Worm (Caenorhabditis elegans) whole organism, L4 larva: ENCODE results near the gene Y82E9BR.19.

ENCODE experiments used
- F26F4.8 ChIP-seq: fragments of 200-800 bp; sonication (Bioruptor generic); conservative IDR thresholded peaks from 2 replicates; pipeline ENCODE4 v1.3.6; 2022; ENCODE audit warnings: missing genetic modification characterization, missing compliant biosample characterization
- F44E2.7 ChIP-seq: fragments of 200-800 bp; sonication (Bioruptor generic); IDR thresholded peaks from 2 replicates; pipeline ENCODE4 v2.1.2; 2022; ENCODE audit warnings: missing genetic modification characterization, missing compliant biosample characterization
- R02D3.7 ChIP-seq: fragments of 150-350 bp; sonication (generic microtip); optimal IDR thresholded peaks from 3 replicates; lab custom pipeline; 2014; ENCODE audit warnings: missing biosample characterization, missing genetic modification characterization
- T26A8.4 ChIP-seq: fragments of 200-800 bp; sonication (Bioruptor generic); IDR thresholded peaks from 2 replicates; pipeline ENCODE4 v1.3.6; 2022; ENCODE audit warnings: missing genetic modification characterization, missing compliant biosample characterization
- aha-1 ChIP-seq: fragments of 150-350 bp; peaks from one replicate; lab custom pipeline; 2014; ENCODE audit warnings: missing biosample characterization, missing genetic modification characterization
- ama-1 ChIP-seq: fragments of 150-350 bp; optimal IDR thresholded peaks from 2 replicates; lab custom pipeline; 2014; ENCODE audit warnings: inconsistent platforms, mixed read lengths
- arid-1 ChIP-seq: fragments of 200-800 bp; sonication (Bioruptor generic); conservative IDR thresholded peaks from 2 replicates; pipeline ENCODE4 v1.3.6; 2022; ENCODE audit warnings: missing genetic modification reagents, missing genetic modification characterization, missing compliant biosample characterization
- attf-4 ChIP-seq: sonication (generic microtip); optimal IDR thresholded peaks from 3 replicates; lab custom pipeline; 2017; ENCODE audit warnings: missing biosample characterization, missing genetic modification characterization
- ceh-28 ChIP-seq: fragments of 150-350 bp; optimal IDR thresholded peaks from 2 replicates; lab custom pipeline; 2014; ENCODE audit warnings: missing biosample characterization, missing genetic modification reagents, missing genetic modification characterization
- ceh-62 ChIP-seq: sonication (generic microtip); optimal IDR thresholded peaks from 2 replicates; lab custom pipeline; 2017; ENCODE audit warnings: missing biosample characterization, missing genetic modification characterization
- dpl-1 ChIP-seq: fragments of 150-350 bp; optimal IDR thresholded peaks from 2 replicates; lab custom pipeline; 2014; ENCODE audit warnings: missing biosample characterization, missing genetic modification reagents, missing genetic modification characterization
- egl-43 ChIP-seq: fragments of 200-800 bp; sonication (Bioruptor generic); IDR thresholded peaks from 2 replicates; pipeline ENCODE4 v1.3.6; 2022; ENCODE audit warnings: missing genetic modification reagents, missing genetic modification characterization, missing compliant biosample characterization
- hif-1 ChIP-seq, 2 experiments: sonication (generic microtip); optimal IDR thresholded peaks; 2 replicates each; lab custom pipeline; 2016 to 2017; ENCODE audit warnings: missing compliant biosample characterization in 2 of 2, missing genetic modification characterization in 2 of 2, missing genetic modification reagents in 2 of 2, missing genotype in 2 of 2, mild to moderate bottlenecking in 1 of 2
- hlh-30 ChIP-seq: sonication (generic microtip); optimal IDR thresholded peaks from 2 replicates; lab custom pipeline; 2017; ENCODE audit warnings: antibody characterized with exemption, mild to moderate bottlenecking, missing genetic modification characterization, missing compliant biosample characterization; ENCODE audit not compliant: insufficient read depth
- hmg-1.1 ChIP-seq: fragments of 200-800 bp; sonication (Bioruptor generic); IDR thresholded peaks from 2 replicates; pipeline ENCODE4 v1.3.6; 2022; ENCODE audit warnings: missing genetic modification reagents, missing genetic modification characterization, missing compliant biosample characterization
- lin-13 ChIP-seq: fragments of 150-350 bp; optimal IDR thresholded peaks from 2 replicates; lab custom pipeline; 2014; ENCODE audit warnings: missing biosample characterization, missing genetic modification reagents, missing genetic modification characterization
- lin-38 ChIP-seq: fragments of 200-800 bp; sonication (Bioruptor generic); IDR thresholded peaks from 2 replicates; pipeline ENCODE4 v1.3.6; 2022; ENCODE audit warnings: missing genetic modification reagents, missing genetic modification characterization, missing compliant biosample characterization
- lsy-2 ChIP-seq, 2 experiments: fragments of 150-350 bp in 1 of 2; sonication (generic microtip) in 1 of 2; optimal IDR thresholded peaks; 2 replicates each; lab custom pipeline; 2014 to 2017; ENCODE audit warnings: missing biosample characterization in 2 of 2, missing genetic modification characterization in 2 of 2
- madf-5 ChIP-seq, 2 experiments: fragments of 200-800 bp; sonication (Bioruptor generic); IDR thresholded peaks; 2 replicates each; pipeline ENCODE4 v1.3.6; 2022; ENCODE audit warnings: missing compliant biosample characterization in 2 of 2, missing genetic modification characterization in 2 of 2
- mes-2 ChIP-seq: sonication (generic microtip); optimal IDR thresholded peaks from 2 replicates; lab custom pipeline; 2016; ENCODE audit warnings: missing genotype, mild to moderate bottlenecking, missing genetic modification characterization, missing compliant biosample characterization; ENCODE audit not compliant: poor library complexity, severe bottlenecking
- mxl-2 ChIP-seq: fragments of 200-800 bp; sonication (Bioruptor generic); conservative IDR thresholded peaks from 2 replicates; pipeline ENCODE4 v1.3.6; 2022; ENCODE audit warnings: missing genetic modification reagents, missing genetic modification characterization, missing compliant biosample characterization
- mxl-3 ChIP-seq: fragments of 200-800 bp; sonication (Bioruptor generic); optimal IDR thresholded peaks from 2 replicates; lab custom pipeline; 2018; ENCODE audit warnings: mild to moderate bottlenecking, missing genetic modification characterization, missing compliant biosample characterization
- nhr-102 ChIP-seq: sonication (generic microtip); optimal IDR thresholded peaks from 2 replicates; lab custom pipeline; 2016; ENCODE audit warnings: mild to moderate bottlenecking, missing genetic modification characterization, moderate library complexity, missing compliant biosample characterization
- nhr-11 ChIP-seq: fragments of 150-350 bp; optimal IDR thresholded peaks from 2 replicates; lab custom pipeline; 2014; ENCODE audit warnings: missing biosample characterization, missing genetic modification characterization
- nhr-111 ChIP-seq: fragments of 200-800 bp; sonication (Bioruptor generic); optimal IDR thresholded peaks from 2 replicates; lab custom pipeline; 2018; ENCODE audit warnings: mild to moderate bottlenecking, missing genetic modification characterization, missing compliant biosample characterization
- nhr-41 ChIP-seq: fragments of 200-800 bp; sonication (Bioruptor generic); IDR thresholded peaks from 2 replicates; pipeline ENCODE4 v1.3.6; 2022; ENCODE audit warnings: missing genetic modification reagents, missing genetic modification characterization, missing compliant biosample characterization
- nhr-6 ChIP-seq: fragments of 150-350 bp; optimal IDR thresholded peaks from 2 replicates; lab custom pipeline; 2014; ENCODE audit warnings: missing biosample characterization, missing genetic modification characterization
- skn-1 ChIP-seq: fragments of 150-350 bp; optimal IDR thresholded peaks from 2 replicates; lab custom pipeline; 2014; ENCODE audit warnings: missing biosample characterization, missing genetic modification characterization
- spr-1 ChIP-seq: sonication (generic microtip); optimal IDR thresholded peaks from 2 replicates; lab custom pipeline; 2016; ENCODE audit warnings: mild to moderate bottlenecking, missing genetic modification characterization, missing compliant biosample characterization
- tag-97 ChIP-seq: fragments of 200-800 bp; sonication (Bioruptor generic); IDR thresholded peaks from 2 replicates; pipeline ENCODE4 v1.3.6; 2022; ENCODE audit warnings: missing genetic modification characterization, missing compliant biosample characterization
- unc-62 ChIP-seq, 3 experiments: fragments of 150-350 bp in 1 of 3; sonication (generic microtip); optimal IDR thresholded peaks in 2 of 3; peaks in 1 of 3; 1 replicate in 1 of 3; 2 replicates in 2 of 3; lab custom pipeline; 2014 to 2017; ENCODE audit warnings: missing biosample characterization in 3 of 3, missing genetic modification characterization in 3 of 3, missing genetic modification reagents in 3 of 3, missing genotype in 1 of 3
- zfp-3 ChIP-seq: fragments of 200-800 bp; sonication (Bioruptor generic); conservative IDR thresholded peaks from 2 replicates; pipeline ENCODE4 v1.3.6; 2022; ENCODE audit warnings: missing genetic modification reagents, missing genetic modification characterization, missing compliant biosample characterization

Y82E9BR.19 gene

DNA sequence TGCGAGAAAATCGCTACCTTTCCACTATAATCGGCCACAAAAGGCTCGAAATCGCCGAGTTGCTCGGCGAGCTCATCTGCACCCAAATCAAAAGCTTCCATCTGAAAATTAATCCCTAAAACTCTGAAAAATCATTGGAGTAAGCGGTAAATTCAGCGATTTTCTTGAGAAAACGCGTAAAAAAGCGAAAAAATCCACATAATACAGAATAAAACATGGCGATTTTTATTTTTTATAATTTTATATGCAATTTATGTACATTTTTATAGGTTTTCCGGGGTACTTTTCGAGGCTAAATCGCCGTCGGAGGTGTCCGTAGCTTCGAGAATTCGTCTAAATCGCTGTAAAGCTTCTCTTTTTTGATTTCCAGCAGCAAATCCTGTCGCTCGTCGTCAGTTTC, at the start of gene Y82E9BR.19:
Gene Y82E9BR.19 (minus strand): TSS at position 101 of the 400 bp plus-strand sequence.
- TF ChIP-seq nhr-6 (tag; lab: Kevin White, UChicago) (no peak), T26A8.4 (GFP tag; lab: Robert Waterston, UW) (no peak), spr-1 (tag; lab: Kevin White, UChicago) (no peak), zfp-3 (GFP tag; lab: Robert Waterston, UW) (no peak), aha-1 (tag; lab: Kevin White, UChicago) (peak; percentile 73), hlh-30 (tag; lab: Kevin White, UChicago) (no peak)

DNA sequence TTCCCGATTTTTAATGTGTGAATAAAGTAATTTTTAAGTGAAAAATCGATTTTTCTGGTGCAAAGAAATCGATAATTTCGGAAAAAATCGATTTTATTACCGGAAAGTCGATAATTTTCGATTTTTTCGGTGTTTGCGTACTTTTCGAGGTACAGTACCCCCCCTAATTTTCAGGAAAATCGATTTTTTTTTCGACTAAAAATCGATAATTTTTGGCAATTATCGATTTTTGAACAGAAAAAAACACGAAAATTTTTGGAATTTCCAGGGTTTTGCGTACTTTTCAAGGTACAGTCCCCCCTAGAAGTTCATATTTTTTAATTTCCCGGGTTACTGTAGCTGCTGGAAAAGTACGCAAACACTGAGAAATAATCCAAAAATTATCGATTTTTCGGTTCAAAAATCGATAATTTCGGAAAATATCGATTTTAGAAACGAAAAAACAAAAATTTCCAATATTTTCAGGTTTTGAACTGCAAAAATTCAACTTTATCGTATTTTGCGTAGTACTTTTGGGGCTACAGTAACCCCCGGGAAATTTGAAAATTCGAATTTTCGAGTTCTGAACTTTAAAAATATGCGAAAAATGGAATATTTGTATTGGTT, 48.4 kb upstream of the Y82E9BR.19 start:
- no peak for TF ChIP-seq arid-1 (GFP tag; lab: Robert Waterston, UW)
- peak; percentile 60 for TF ChIP-seq aha-1 (tag; lab: Kevin White, UChicago)
- peak; percentile 89 for TF ChIP-seq ceh-28 (tag; lab: Kevin White, UChicago)
- TF ChIP-seq, all 104 proteins: peak for 2

DNA sequence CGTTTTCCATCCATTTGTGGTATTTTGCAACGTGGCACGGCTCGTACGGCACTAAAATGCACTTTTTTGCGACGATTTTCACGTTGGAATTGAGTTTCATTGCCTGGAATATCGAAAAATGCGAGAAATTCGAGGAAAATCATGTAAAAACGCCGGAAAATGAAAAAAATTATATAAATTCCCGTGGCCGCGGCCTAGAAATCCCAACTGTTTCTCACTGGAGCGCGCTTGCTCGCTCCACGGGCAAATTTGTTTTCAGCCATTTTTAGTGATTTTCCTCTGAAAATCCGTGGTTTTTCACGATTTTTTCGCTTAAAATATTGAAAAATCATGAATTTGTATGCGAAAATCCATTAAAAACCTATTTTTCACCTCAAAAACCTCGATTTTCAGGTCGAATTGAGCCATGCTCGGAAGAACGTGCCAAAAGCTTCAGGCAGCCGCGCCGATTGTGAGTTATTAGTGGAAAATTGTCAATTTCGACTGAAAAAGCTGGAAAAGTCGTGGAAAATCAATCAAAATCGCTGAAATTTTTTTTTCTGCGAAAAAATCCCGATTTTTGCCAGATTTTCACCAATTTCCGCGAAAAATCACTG, 45.1 kb upstream of the Y82E9BR.19 start, which contains the start of the genes Y67D2.5 and cisd-3.2:
Gene Y67D2.5 (minus strand): TSS at position 145 of the 596 bp plus-strand sequence.
Gene cisd-3.2 (plus strand): TSS at position 394 of the 596 bp plus-strand sequence.
- TF ChIP-seq hif-1 (tag; optimal IDR thresholded peaks at IDR 0.05; lab: Kevin White, UChicago), result peak in 1 of 2 experiments; percentile 54
- TF ChIP-seq aha-1 (tag; lab: Kevin White, UChicago), result peak; percentile 94
- TF ChIP-seq ama-1 (lab: Kevin White, UChicago), result no peak
- TF ChIP-seq attf-4 (tag; lab: Kevin White, UChicago), result no peak
- TF ChIP-seq R02D3.7 (tag; lab: Kevin White, UChicago), result no peak
- TF ChIP-seq F26F4.8 (GFP tag; lab: Robert Waterston, UW), result no peak
- no peak for TF ChIP-seq nhr-111 (GFP tag; lab: Kevin White, UChicago)
- TF ChIP-seq ceh-62 (tag; lab: Kevin White, UChicago), result no peak
- TF ChIP-seq dpl-1, result peak; percentile 40
- TF ChIP-seq lin-38 (GFP tag; lab: Robert Waterston, UW), result peak; percentile 92
- TF ChIP-seq lin-13 (GFP tag; lab: Kevin White, UChicago), result peak; percentile 21
- TF ChIP-seq nhr-11 (tag; lab: Kevin White, UChicago), result no peak
- TF ChIP-seq lsy-2 (tag; optimal IDR thresholded peaks at IDR 0.05; lab: Kevin White, UChicago), result peak in 1 of 2 experiments; percentile 37
- TF ChIP-seq madf-5 (GFP tag; IDR thresholded peaks at IDR 0.05; lab: Robert Waterston, UW), result no peak
- no peak for TF ChIP-seq egl-43 (GFP tag; lab: Robert Waterston, UW)
- TF ChIP-seq nhr-6 (tag; lab: Kevin White, UChicago), result no peak
- TF ChIP-seq mxl-2, result no peak
- peak; percentile 92 for TF ChIP-seq mes-2 (tag; lab: Kevin White, UChicago)
- TF ChIP-seq unc-62 (GFP tag; optimal IDR thresholded peaks at IDR 0.05 in 1 of 2; lab: Kevin White, UChicago), result peak in 1 of 2 experiments; percentile 86
- no peak for TF ChIP-seq unc-62 (tag; optimal IDR thresholded peaks at IDR 0.05; lab: Kevin White, UChicago)
- no peak for TF ChIP-seq F44E2.7 (GFP tag; lab: Robert Waterston, UW)
- no peak for TF ChIP-seq tag-97 (GFP tag; lab: Robert Waterston, UW)
- no peak for TF ChIP-seq hmg-1.1 (GFP tag; lab: Robert Waterston, UW)

DNA sequence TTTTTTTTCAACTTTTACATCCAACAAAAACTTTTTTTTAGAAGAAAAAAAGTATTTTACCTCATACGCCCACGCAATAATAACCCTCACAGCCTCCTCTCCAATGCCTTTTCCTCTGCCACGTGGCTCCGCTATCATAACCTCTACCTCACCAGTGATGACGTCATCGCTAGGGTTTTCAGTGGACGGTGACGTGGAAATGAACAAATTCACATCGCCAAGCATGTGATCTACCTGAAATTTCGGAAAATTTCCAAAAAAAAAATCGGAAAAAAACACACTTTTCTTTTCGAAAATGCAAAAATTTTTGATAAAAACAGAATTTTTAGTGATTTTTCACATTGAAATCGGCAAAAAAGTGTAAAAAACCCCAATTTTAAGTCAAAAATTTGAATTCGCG, 44.2 kb upstream of the Y82E9BR.19 start:
- TF ChIP-seq unc-62 (GFP tag; optimal IDR thresholded peaks at IDR 0.05 in 1 of 2; lab: Kevin White, UChicago) (peak in 1 of 2 experiments; percentile 53), unc-62 (tag; optimal IDR thresholded peaks at IDR 0.05; lab: Kevin White, UChicago) (no peak), nhr-41 (GFP tag; lab: Robert Waterston, UW) (no peak)

DNA sequence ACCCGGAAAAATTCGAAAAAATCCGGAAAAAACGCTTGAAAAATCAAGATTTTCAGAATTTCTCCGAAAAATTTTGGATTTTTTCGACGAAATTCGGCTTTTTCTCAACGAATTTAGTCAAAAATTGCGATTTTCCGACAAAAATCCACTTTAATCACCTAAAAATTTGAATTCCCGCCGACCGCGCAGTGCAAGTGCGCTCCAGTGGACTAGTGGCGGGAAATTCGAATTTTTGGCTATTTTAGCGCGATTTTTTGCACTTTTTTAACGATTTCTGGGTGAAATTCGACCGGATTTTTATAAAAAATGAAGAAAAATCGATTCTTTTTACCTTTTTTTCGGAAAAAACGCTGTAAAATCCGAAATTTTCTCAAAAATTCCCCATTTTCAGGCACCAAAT, 39.3 kb upstream of the Y82E9BR.19 start:
- TF ChIP-seq skn-1 (tag; lab: Kevin White, UChicago), result no peak
- peak; percentile 80 for TF ChIP-seq lin-38 (GFP tag; lab: Robert Waterston, UW)
- no peak for TF ChIP-seq mxl-3 (GFP tag; lab: Kevin White, UChicago)
- TF ChIP-seq nhr-102 (tag; lab: Kevin White, UChicago), result no peak
